Worm (Caenorhabditis elegans): Measurements from ENCODE around the gene ifbp-1.

The ifbp-1 gene

ce11 chrV:13421697-13422096 lies 41.6 kb upstream of the ifbp-1 start:
- TF ChIP-seq fkh-10 (GFP tag; optimal IDR thresholded peaks at IDR 0.05) (no peak), ceh-34 (tag; optimal IDR thresholded peaks at IDR 0.05) (no peak), mec-3 (tag; optimal IDR thresholded peaks at IDR 0.05; ENCODE audit: borderline replicate concordance) (no peak), sox-4 (tag; optimal IDR thresholded peaks at IDR 0.05) (no peak), K02D7.2 (tag; optimal IDR thresholded peaks at IDR 0.05) (no peak), sdc-2 (tag; optimal IDR thresholded peaks at IDR 0.05) (no peak), ceh-22 (tag; optimal IDR thresholded peaks at IDR 0.05) (no peak), unc-3 (GFP tag; conservative IDR thresholded peaks at IDR 0.05) (no peak), unc-3 (tag; optimal IDR thresholded peaks at IDR 0.05) (no peak), ztf-16 (tag; optimal IDR thresholded peaks at IDR 0.05) (no peak), ceh-45 (GFP tag; IDR thresholded peaks at IDR 0.05) (no peak), syd-9 (tag; optimal IDR thresholded peaks at IDR 0.05) (no peak), nhr-232 (tag; optimal IDR thresholded peaks at IDR 0.05) (no peak), elt-4 (tag; optimal IDR thresholded peaks at IDR 0.05) (no peak), ceh-14 (tag; optimal IDR thresholded peaks at IDR 0.05) (no peak)

- TF ChIP-seq hlh-15 (tag; optimal IDR thresholded peaks at IDR 0.05): no peak
- TF ChIP-seq gmeb-2 (tag; optimal IDR thresholded peaks at IDR 0.05): no peak
- TF ChIP-seq F13H6.1 (tag; optimal IDR thresholded peaks at IDR 0.05): no peak
- no peak for TF ChIP-seq ceh-24 (tag; optimal IDR thresholded peaks at IDR 0.05)
- no peak for TF ChIP-seq pqm-1 (tag; optimal IDR thresholded peaks at IDR 0.05)
- no peak for TF ChIP-seq elt-4 (tag; optimal IDR thresholded peaks at IDR 0.05)
- TF ChIP-seq unc-42 (tag; optimal IDR thresholded peaks at IDR 0.05): no peak
- TF ChIP-seq pat-9 (tag; optimal IDR thresholded peaks at IDR 0.05): no peak
- TF ChIP-seq nhr-232 (tag; optimal IDR thresholded peaks at IDR 0.05): no peak
- TF ChIP-seq hlh-8 (tag; optimal IDR thresholded peaks at IDR 0.05): no peak
- TF ChIP-seq ceh-48 (tag; optimal IDR thresholded peaks at IDR 0.05): no peak
These were observed 40.6 kb upstream of the ifbp-1 start, which contains the start of gene srv-8 for ce11 chrV:13420640-13421039. Gene srv-8, minus strand, starts transcription at chrV:13420740.

ce11 chrV:13417513-13417912 lies 37.5 kb upstream of the ifbp-1 start, which contains the start of gene F53F1.6:
Gene F53F1.6, minus strand, starts transcription at chrV:13417613.
- no peak for TF ChIP-seq hlh-15 (tag; optimal IDR thresholded peaks at IDR 0.05)
- no peak for TF ChIP-seq unc-55 (GFP tag; optimal IDR thresholded peaks at IDR 0.05)
- no peak for TF ChIP-seq ahr-1 (tag; optimal IDR thresholded peaks at IDR 0.05)
- no peak for TF ChIP-seq npax-4 (tag; optimal IDR thresholded peaks at IDR 0.05)
- no peak for TF ChIP-seq Y22D7AL.16 (tag; optimal IDR thresholded peaks at IDR 0.05)
- no peak for TF ChIP-seq fkh-6 (tag; optimal IDR thresholded peaks at IDR 0.05)
- TF ChIP-seq nfya-1 (tag; optimal IDR thresholded peaks at IDR 0.05): no peak
- TF ChIP-seq ztf-16 (tag; optimal IDR thresholded peaks at IDR 0.05): no peak
- no peak for TF ChIP-seq C38D4.7 (GFP tag; optimal IDR thresholded peaks at IDR 0.05)
- TF ChIP-seq zip-5 (tag; optimal IDR thresholded peaks at IDR 0.05): no peak
- no peak for TF ChIP-seq pat-9 (tag; optimal IDR thresholded peaks at IDR 0.05)
- TF ChIP-seq madf-2 (tag; optimal IDR thresholded peaks at IDR 0.05): no peak
- no peak for TF ChIP-seq pha-2 (tag; optimal IDR thresholded peaks at IDR 0.05)

ce11 chrV:13416076-13416475 lies 36.0 kb upstream of the ifbp-1 start:
- TF ChIP-seq fkh-10 (GFP tag; optimal IDR thresholded peaks at IDR 0.05): no peak
- no peak for TF ChIP-seq pros-1 (tag; optimal IDR thresholded peaks at IDR 0.05)
- no peak for TF ChIP-seq pag-3 (tag; optimal IDR thresholded peaks at IDR 0.05; ENCODE audit: borderline replicate concordance)
- no peak for TF ChIP-seq nhr-11 (tag; optimal IDR thresholded peaks at IDR 0.05)
- TF ChIP-seq hlh-15 (tag; optimal IDR thresholded peaks at IDR 0.05): no peak
- no peak for TF ChIP-seq tbx-7 (tag; optimal IDR thresholded peaks at IDR 0.05)
- TF ChIP-seq elt-4 (tag; optimal IDR thresholded peaks at IDR 0.05): no peak
- no peak for TF ChIP-seq pha-4 (tag; optimal IDR thresholded peaks at IDR 0.05)
- no peak for TF ChIP-seq ref-2 (tag; optimal IDR thresholded peaks at IDR 0.05)
- TF ChIP-seq rnt-1 (tag; optimal IDR thresholded peaks at IDR 0.05): no peak
- TF ChIP-seq ahr-1 (tag; optimal IDR thresholded peaks at IDR 0.05): no peak
